Worm (Caenorhabditis elegans) whole organism, L4/young adult: ENCODE data around the gene C02B10.4.

ENCODE experiments used
- W03F9.2 ChIP-seq: fragments of 150-350 bp; optimal IDR thresholded peaks from 2 replicates; lab custom pipeline; 2014; ENCODE audit warnings: missing biosample characterization, missing genetic modification characterization
- dao-5 ChIP-seq: sonication (generic microtip); optimal IDR thresholded peaks from 2 replicates; lab custom pipeline; 2016; ENCODE audit warnings: missing genotype, missing genetic modification characterization, moderate library complexity, missing compliant biosample characterization

ce11 chrIV:5073836-5074235 lies 17.6 kb upstream of the C02B10.4 start:
- TF ChIP-seq W03F9.2 (tag; lab: Kevin White, UChicago) (no peak), dao-5 (no peak)
